Worm (Caenorhabditis elegans): Measurements from ENCODE around the gene gfi-1.

The gfi-1 gene

ce11 chrV:6424055-6424454 is 24.3 kb upstream of the gfi-1 start, which contains the start of gene urb-1:
Gene urb-1 (minus strand): TSS chrV:6424155.
- TF ChIP-seq nhr-11 (tag; optimal IDR thresholded peaks at IDR 0.05) (no peak), C08G9.2 (tag; optimal IDR thresholded peaks at IDR 0.05) (no peak), ref-2 (tag; optimal IDR thresholded peaks at IDR 0.05) (no peak), rnt-1 (tag; optimal IDR thresholded peaks at IDR 0.05) (no peak)

ce11 chrV:6414985-6415384 is 15.3 kb upstream of the gfi-1 start, which contains the start of gene cht-6:
Gene cht-6 (plus strand): TSS chrV:6414993.
- TF ChIP-seq ceh-24 (tag; optimal IDR thresholded peaks at IDR 0.05) (no peak), ztf-16 (tag; optimal IDR thresholded peaks at IDR 0.05) (no peak), rnt-1 (tag; optimal IDR thresholded peaks at IDR 0.05) (no peak), ceh-22 (tag; optimal IDR thresholded peaks at IDR 0.05) (no peak), fkh-6 (tag; optimal IDR thresholded peaks at IDR 0.05) (no peak), zip-5 (tag; optimal IDR thresholded peaks at IDR 0.05) (no peak), nhr-11 (tag; optimal IDR thresholded peaks at IDR 0.05) (no peak), fax-1 (tag; optimal IDR thresholded peaks at IDR 0.05) (no peak), hlh-30 (tag; optimal IDR thresholded peaks at IDR 0.05; ENCODE audit: insufficient read depth) (no peak), ceh-2 (tag; optimal IDR thresholded peaks at IDR 0.05) (no peak), elt-4 (tag; optimal IDR thresholded peaks at IDR 0.05) (no peak), che-1 (tag; optimal IDR thresholded peaks at IDR 0.05) (no peak), odd-2 (tag; optimal IDR thresholded peaks at IDR 0.05) (no peak), tbx-7 (tag; optimal IDR thresholded peaks at IDR 0.05) (no peak), unc-86 (tag; optimal IDR thresholded peaks at IDR 0.05) (no peak), hlh-8 (tag; optimal IDR thresholded peaks at IDR 0.05) (no peak), nfya-1 (tag; optimal IDR thresholded peaks at IDR 0.05) (no peak), tbx-2 (tag; optimal IDR thresholded peaks at IDR 0.05) (no peak), mec-3 (tag; optimal IDR thresholded peaks at IDR 0.05; ENCODE audit: borderline replicate concordance) (no peak)

ce11 chrV:6414469-6414868 is 14.7 kb upstream of the gfi-1 start:
- no peak for TF ChIP-seq ceh-9 (tag; optimal IDR thresholded peaks at IDR 0.05)

DNA sequence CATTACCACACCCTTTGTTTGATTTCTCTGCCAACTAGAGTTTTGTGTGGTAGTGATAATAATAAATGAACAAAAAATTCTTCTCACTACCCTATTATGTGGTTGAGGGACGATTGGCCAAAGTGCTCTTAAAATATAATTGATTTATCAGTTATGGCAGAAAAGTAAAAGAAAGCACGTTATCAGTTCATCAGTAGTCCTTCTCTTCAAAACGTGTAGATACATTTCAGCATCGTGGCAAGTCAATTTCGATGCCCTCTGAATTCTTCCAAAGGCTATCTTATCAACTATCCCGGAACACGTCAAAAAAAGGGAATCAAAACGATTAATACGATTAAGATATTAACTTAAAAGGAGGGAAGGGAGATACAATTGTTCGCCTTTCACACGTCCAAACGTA is 13.3 kb upstream of the gfi-1 start:
- TF ChIP-seq tbx-7 (tag; optimal IDR thresholded peaks at IDR 0.05) = no peak
- peak; percentile 54 for TF ChIP-seq elt-2 (tag; optimal IDR thresholded peaks at IDR 0.05)

DNA sequence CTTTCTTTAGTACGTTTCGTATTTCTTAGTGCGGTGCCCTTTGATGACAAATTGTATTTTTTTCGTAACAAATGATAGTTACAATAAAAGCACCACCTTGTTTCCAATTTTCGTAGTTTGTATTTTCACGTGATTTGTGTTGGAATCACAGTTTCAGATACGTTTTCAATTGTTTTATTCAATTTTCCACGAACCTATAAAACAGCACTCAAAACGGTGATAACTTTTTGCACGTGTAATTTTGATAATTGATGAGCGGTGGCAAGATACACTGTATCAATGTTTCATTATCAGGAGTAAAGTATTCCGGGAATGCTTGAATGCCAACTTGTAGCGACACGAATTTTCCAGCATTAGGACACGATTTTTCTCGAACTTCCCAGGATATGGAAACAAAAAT is 11.4 kb upstream of the gfi-1 start:
- TF ChIP-seq elt-2 (tag; optimal IDR thresholded peaks at IDR 0.05) (peak; percentile 24), pqm-1 (tag; optimal IDR thresholded peaks at IDR 0.05) (no peak)

ce11 chrV:6408733-6409227 is 9.0 kb upstream of the gfi-1 start, which contains the start of gene bcf-1:
Gene bcf-1 (minus strand): TSS chrV:6408783.
- TF ChIP-seq unc-42 (tag; optimal IDR thresholded peaks at IDR 0.05) (no peak), ceh-45 (GFP tag; IDR thresholded peaks at IDR 0.05) (no peak), ceh-6 (GFP tag; optimal IDR thresholded peaks at IDR 0.05) (no peak), T23F11.4 (GFP tag; optimal IDR thresholded peaks at IDR 0.05) (no peak), lin-11 (tag; optimal IDR thresholded peaks at IDR 0.05) (no peak), syd-9 (tag; optimal IDR thresholded peaks at IDR 0.05) (no peak), K09A11.1 (tag; optimal IDR thresholded peaks at IDR 0.05; ENCODE audit: insufficient read depth) (no peak), ceh-9 (tag; optimal IDR thresholded peaks at IDR 0.05) (no peak), pqm-1 (tag; optimal IDR thresholded peaks at IDR 0.05) (no peak), ceh-22 (tag; optimal IDR thresholded peaks at IDR 0.05) (no peak), dve-1 (tag; optimal IDR thresholded peaks at IDR 0.05) (no peak)

All from whole organism, late embryonic.